Worm (Caenorhabditis elegans): Measurements from ENCODE around the gene unc-22.
A peak's percentile ranks its signal among the peaks of the same experiment; 100 is the strongest.

Gene unc-22

DNA sequence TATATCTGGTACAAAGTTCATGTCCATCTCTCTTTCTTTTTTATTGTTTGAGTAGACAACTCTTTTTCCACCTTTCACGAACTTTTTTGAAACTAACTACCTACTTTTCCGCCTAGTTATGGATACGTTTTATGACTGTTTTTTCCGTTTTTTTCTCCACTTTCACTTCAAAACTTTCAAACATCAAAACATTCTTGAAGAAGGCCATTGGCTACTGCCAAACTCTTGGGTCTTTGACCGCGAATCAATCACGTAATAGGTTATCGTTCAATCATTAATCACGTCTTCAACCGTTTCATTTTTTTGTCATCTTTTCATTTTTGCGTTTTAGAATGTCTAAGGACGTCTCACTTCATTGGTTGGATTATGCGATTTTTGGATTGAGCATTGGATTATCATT lies 73.7 kb downstream of the unc-22 start, which contains the start of gene slc-5A12:
Gene slc-5A12 (plus strand): TSS at position 333 of the 400 bp plus-strand sequence.
- no peak for TF ChIP-seq ceh-43 (GFP tag; optimal IDR thresholded peaks at IDR 0.05)
- no peak for TF ChIP-seq mls-2 (tag; optimal IDR thresholded peaks at IDR 0.05)
- TF ChIP-seq nhr-12 (tag; optimal IDR thresholded peaks at IDR 0.05) = no peak
- TF ChIP-seq lsy-2 (tag; optimal IDR thresholded peaks at IDR 0.05) = no peak
- TF ChIP-seq elt-3 (tag; optimal IDR thresholded peaks at IDR 0.05) = no peak
- TF ChIP-seq sptf-1 (tag; optimal IDR thresholded peaks at IDR 0.05) = no peak
- TF ChIP-seq lin-32 (GFP tag; optimal IDR thresholded peaks at IDR 0.05) = no peak
- no peak for TF ChIP-seq M03D4.4 (tag; optimal IDR thresholded peaks at IDR 0.05)
- TF ChIP-seq elt-1 (tag; optimal IDR thresholded peaks at IDR 0.05; ENCODE audit: borderline replicate concordance, insufficient read depth) = no peak
- TF ChIP-seq nhr-28 (tag; optimal IDR thresholded peaks at IDR 0.05) = no peak
- no peak for TF ChIP-seq mep-1 (tag; optimal IDR thresholded peaks at IDR 0.05)
- no peak for TF ChIP-seq unc-62 (GFP tag; optimal IDR thresholded peaks at IDR 0.05)
- no peak for TF ChIP-seq unc-120 (tag; optimal IDR thresholded peaks at IDR 0.05; ENCODE audit: poor library complexity, severe bottlenecking)
- no peak for TF ChIP-seq ceh-83 (GFP tag; optimal IDR thresholded peaks at IDR 0.05)
- no peak for TF ChIP-seq lin-13 (tag; optimal IDR thresholded peaks at IDR 0.05)
- no peak for TF ChIP-seq ztf-11 (tag; optimal IDR thresholded peaks at IDR 0.05)
- no peak for TF ChIP-seq zip-8 (tag; optimal IDR thresholded peaks at IDR 0.05)
- no peak for TF ChIP-seq pha-4 (tag; optimal IDR thresholded peaks at IDR 0.05)

DNA sequence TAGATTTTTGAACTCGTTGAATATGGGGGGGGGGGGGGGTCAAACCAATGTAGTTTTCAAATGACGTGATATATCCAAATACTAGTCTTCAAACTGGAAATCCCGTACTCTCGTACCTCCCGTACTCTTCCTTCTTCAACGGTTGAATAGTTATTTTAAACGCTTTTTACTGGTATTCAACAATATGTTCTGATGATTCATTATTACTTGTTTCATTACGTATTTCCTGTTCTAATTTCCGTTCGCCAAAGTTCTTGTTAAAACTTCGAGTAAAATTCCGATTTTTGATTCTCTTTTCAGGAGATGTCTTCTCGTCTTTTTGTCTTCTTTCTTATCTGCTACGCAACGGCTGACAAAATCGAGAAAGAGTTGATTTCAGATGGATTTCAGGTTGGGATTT lies 80.2 kb downstream of the unc-22 start, which contains the start of gene nhx-9:
Gene nhx-9 (plus strand): TSS at position 301 of the 400 bp plus-strand sequence.
- TF ChIP-seq mab-5 (tag; optimal IDR thresholded peaks at IDR 0.05) = no peak
- TF ChIP-seq ces-1 (GFP tag; optimal IDR thresholded peaks at IDR 0.05) = no peak
- TF ChIP-seq cnd-1 (tag; optimal IDR thresholded peaks at IDR 0.05) = no peak
- TF ChIP-seq unc-120 (tag; optimal IDR thresholded peaks at IDR 0.05; ENCODE audit: poor library complexity, severe bottlenecking) = no peak
- no peak for TF ChIP-seq bed-3 (GFP tag; optimal IDR thresholded peaks at IDR 0.05)
- no peak for TF ChIP-seq nhr-237 (tag; optimal IDR thresholded peaks at IDR 0.05)
- no peak for TF ChIP-seq ceh-43 (GFP tag; optimal IDR thresholded peaks at IDR 0.05)
- no peak for TF ChIP-seq tbx-8 (GFP tag; optimal IDR thresholded peaks at IDR 0.05)
- TF ChIP-seq mep-1 (tag; optimal IDR thresholded peaks at IDR 0.05) = no peak
- TF ChIP-seq lsy-2 (tag; optimal IDR thresholded peaks at IDR 0.05) = no peak

DNA sequence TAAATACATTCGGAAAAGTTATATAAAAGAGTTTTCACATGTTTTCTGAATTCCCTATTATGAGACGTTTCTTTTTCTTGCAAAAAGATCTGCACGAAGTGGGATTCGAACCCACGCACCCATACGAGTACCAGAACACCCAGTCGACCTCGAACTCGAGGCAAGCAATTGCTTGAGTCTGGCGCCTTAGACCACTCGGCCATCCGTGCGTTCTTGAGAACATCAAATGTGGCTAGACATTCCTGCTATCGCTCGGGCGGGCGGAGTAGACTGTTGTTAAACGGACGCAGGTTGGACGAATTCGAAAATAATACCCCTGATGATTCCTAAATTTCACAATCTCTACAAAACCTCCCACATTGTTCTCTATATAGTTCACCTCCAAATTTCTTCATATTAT lies 82.4 kb downstream of the unc-22 start:
- TF ChIP-seq unc-120 (tag; optimal IDR thresholded peaks at IDR 0.05; ENCODE audit: poor library complexity, severe bottlenecking) = peak; percentile 33
- peak; percentile 35 for TF ChIP-seq cnd-1 (tag; optimal IDR thresholded peaks at IDR 0.05)
- TF ChIP-seq ceh-43 (GFP tag; optimal IDR thresholded peaks at IDR 0.05) = no peak
- TF ChIP-seq mls-2 (tag; optimal IDR thresholded peaks at IDR 0.05) = peak; percentile 59
- TF ChIP-seq sem-2 (GFP tag; optimal IDR thresholded peaks at IDR 0.05) = peak; percentile 58
- peak; percentile 71 for TF ChIP-seq ceh-83 (GFP tag; optimal IDR thresholded peaks at IDR 0.05)
- TF ChIP-seq elt-3 (tag; optimal IDR thresholded peaks at IDR 0.05) = no peak
- no peak for TF ChIP-seq nhr-237 (tag; optimal IDR thresholded peaks at IDR 0.05)
- TF ChIP-seq bed-3 (GFP tag; optimal IDR thresholded peaks at IDR 0.05) = no peak
- TF ChIP-seq lin-13 (tag; optimal IDR thresholded peaks at IDR 0.05) = no peak
- TF ChIP-seq flh-1 (GFP tag; optimal IDR thresholded peaks at IDR 0.05) = no peak
- TF ChIP-seq sptf-1 (tag; optimal IDR thresholded peaks at IDR 0.05) = peak; percentile 26
- TF ChIP-seq zip-8 (tag; optimal IDR thresholded peaks at IDR 0.05) = no peak
- no peak for TF ChIP-seq snpc-4 (tag; optimal IDR thresholded peaks at IDR 0.05)
- no peak for TF ChIP-seq nhr-12 (tag; optimal IDR thresholded peaks at IDR 0.05)
- TF ChIP-seq ceh-39 (tag; optimal IDR thresholded peaks at IDR 0.05) = no peak
- no peak for TF ChIP-seq hlh-1 (tag; optimal IDR thresholded peaks at IDR 0.05)
- TF ChIP-seq mab-5 (tag; optimal IDR thresholded peaks at IDR 0.05) = no peak
- TF ChIP-seq nhr-28 (tag; optimal IDR thresholded peaks at IDR 0.05) = no peak
- TF ChIP-seq unc-39 (tag; optimal IDR thresholded peaks at IDR 0.05) = no peak
- TF ChIP-seq elt-1 (tag; optimal IDR thresholded peaks at IDR 0.05; ENCODE audit: borderline replicate concordance, insufficient read depth) = no peak
- TF ChIP-seq ham-2 (GFP tag; optimal IDR thresholded peaks at IDR 0.05) = peak; percentile 68
- peak; percentile 52 for TF ChIP-seq drap-1 (GFP tag; optimal IDR thresholded peaks at IDR 0.05)
- no peak for TF ChIP-seq tbx-8 (GFP tag; optimal IDR thresholded peaks at IDR 0.05)
- TF ChIP-seq unc-62 (GFP tag; optimal IDR thresholded peaks at IDR 0.05) = no peak
- no peak for TF ChIP-seq nhr-76 (tag; optimal IDR thresholded peaks at IDR 0.05)
- TF ChIP-seq nhr-2 (tag; optimal IDR thresholded peaks at IDR 0.05) = no peak
- no peak for TF ChIP-seq ztf-11 (tag; optimal IDR thresholded peaks at IDR 0.05)
- TF ChIP-seq ces-1 (GFP tag; optimal IDR thresholded peaks at IDR 0.05) = no peak
- TF ChIP-seq lin-32 (GFP tag; optimal IDR thresholded peaks at IDR 0.05) = peak; percentile 32
- TF ChIP-seq M03D4.4 (tag; optimal IDR thresholded peaks at IDR 0.05) = peak; percentile 63
- no peak for TF ChIP-seq pha-4 (tag; optimal IDR thresholded peaks at IDR 0.05)
- no peak for TF ChIP-seq lsy-2 (tag; optimal IDR thresholded peaks at IDR 0.05)
- TF ChIP-seq mep-1 (tag; optimal IDR thresholded peaks at IDR 0.05) = no peak
- no peak for TF ChIP-seq blmp-1 (tag; optimal IDR thresholded peaks at IDR 0.05)
